Worm (Caenorhabditis elegans): ENCODE measurements around the gene hrpa-1.
A peak's percentile ranks its signal among the peaks of the same experiment; 100 is the strongest.

The hrpa-1 gene

DNA sequence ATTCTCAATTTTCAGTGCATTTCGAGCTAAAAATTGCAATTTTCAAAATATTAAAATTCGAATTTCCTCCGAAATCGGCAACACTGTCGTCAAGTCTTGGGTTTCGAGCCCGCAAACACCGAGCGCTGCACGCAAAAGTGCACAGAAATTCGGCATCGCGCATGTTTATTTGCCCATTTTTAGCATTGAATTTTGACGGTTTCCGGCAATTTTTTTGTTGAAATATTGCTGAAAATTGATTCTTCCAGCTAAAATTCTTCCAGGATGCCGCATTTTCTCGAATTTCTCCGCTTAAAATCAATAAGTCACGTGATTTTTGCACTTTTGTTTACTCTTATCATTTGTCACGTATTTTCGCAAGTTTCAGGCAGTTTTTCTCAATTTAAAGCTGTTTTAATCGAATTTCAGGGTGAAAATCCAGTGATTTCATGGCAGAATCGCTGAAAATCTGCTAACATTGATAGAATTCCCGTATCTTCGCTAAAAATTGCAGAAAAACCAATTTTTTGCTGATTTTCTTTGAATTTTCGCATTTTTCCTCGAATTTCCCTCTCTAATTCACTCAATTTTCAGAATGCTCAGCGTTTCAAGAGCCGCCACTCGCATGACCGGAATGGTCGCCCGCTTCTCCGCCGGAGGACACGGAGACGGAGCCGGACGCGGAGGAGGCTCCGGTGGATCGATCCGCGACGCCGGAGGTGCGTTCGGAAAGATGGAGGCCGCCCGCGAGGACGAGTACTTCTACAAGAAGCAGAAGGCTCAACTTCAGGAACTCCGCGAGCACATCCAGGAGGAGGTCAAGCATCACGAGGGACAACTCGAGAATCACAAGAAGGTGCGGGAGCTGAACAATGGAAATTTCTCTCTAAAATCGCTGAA is 46.9 kb upstream of the hrpa-1 start, which contains the start of gene mai-2 (continued):
- no peak for TF ChIP-seq lin-38 (GFP tag; IDR thresholded peaks at IDR 0.05)
- TF ChIP-seq pha-4 (GFP tag; IDR thresholded peaks at IDR 0.05): peak; percentile 62; the same call in 1 of the 2 replicates
- TF ChIP-seq pha-4 (tag; optimal IDR thresholded peaks at IDR 0.05): no peak
- peak; percentile 91 for TF ChIP-seq hlh-30 (tag; optimal IDR thresholded peaks at IDR 0.05; ENCODE audit: insufficient read depth)
- TF ChIP-seq egl-27 (tag; optimal IDR thresholded peaks at IDR 0.05): no peak
- TF ChIP-seq zip-2 (tag; optimal IDR thresholded peaks at IDR 0.05): no peak
- no peak for TF ChIP-seq pqm-1 (tag; optimal IDR thresholded peaks at IDR 0.05)
- TF ChIP-seq F44E2.7 (GFP tag; IDR thresholded peaks at IDR 0.05): no peak
- no peak for TF ChIP-seq tra-1 (GFP tag; IDR thresholded peaks at IDR 0.05)
- TF ChIP-seq skn-1 (tag; optimal IDR thresholded peaks at IDR 0.05): no peak
- no peak for TF ChIP-seq nhr-42 (GFP tag; IDR thresholded peaks at IDR 0.05)
- no peak for TF ChIP-seq ceh-62 (tag; optimal IDR thresholded peaks at IDR 0.05)
- TF ChIP-seq T26A8.4 (GFP tag; IDR thresholded peaks at IDR 0.05): no peak
- TF ChIP-seq mdl-1 (tag; optimal IDR thresholded peaks at IDR 0.05): peak in 1 of 2 experiments; percentile 14
- TF ChIP-seq lin-39 (tag; optimal IDR thresholded peaks at IDR 0.05): no peak
- no peak for TF ChIP-seq ceh-82 (tag; optimal IDR thresholded peaks at IDR 0.05)
- TF ChIP-seq ceh-28 (tag; optimal IDR thresholded peaks at IDR 0.05): no peak
- peak; percentile 74 for TF ChIP-seq ama-1 (optimal IDR thresholded peaks at IDR 0.05)
- peak; percentile 39 for TF ChIP-seq T20F7.1 (GFP tag; optimal IDR thresholded peaks at IDR 0.05)
- TF ChIP-seq lsy-2 (tag; optimal IDR thresholded peaks at IDR 0.05): peak in 1 of 2 experiments; percentile 77
- no peak for TF ChIP-seq F37D6.2 (tag; optimal IDR thresholded peaks at IDR 0.05)
- no peak for TF ChIP-seq ZK546.5 (tag; optimal IDR thresholded peaks at IDR 0.05)
- TF ChIP-seq hlh-11 (tag; optimal IDR thresholded peaks at IDR 0.05): peak; percentile 26
- no peak for TF ChIP-seq F49E8.2 (tag; optimal IDR thresholded peaks at IDR 0.05; ENCODE audit: borderline replicate concordance)
- no peak for TF ChIP-seq daf-12 (tag; optimal IDR thresholded peaks at IDR 0.05)
- TF ChIP-seq dmd-8 (GFP tag; IDR thresholded peaks at IDR 0.05): no peak
- TF ChIP-seq cey-2 (tag; optimal IDR thresholded peaks at IDR 0.05; ENCODE audit: borderline replicate concordance, insufficient read depth): no peak
- TF ChIP-seq saeg-2 (GFP tag; IDR thresholded peaks at IDR 0.05): no peak
- peak; percentile 6 for TF ChIP-seq rbr-2 (tag; optimal IDR thresholded peaks at IDR 0.05)
- TF ChIP-seq sdz-12 (GFP tag; optimal IDR thresholded peaks at IDR 0.05): no peak
- no peak for TF ChIP-seq daf-8 (GFP tag; IDR thresholded peaks at IDR 0.05)
- peak; percentile 76 to 97 for TF ChIP-seq hif-1 (tag; optimal IDR thresholded peaks at IDR 0.05)
- TF ChIP-seq mdt-29 (GFP tag; IDR thresholded peaks at IDR 0.05): no peak
- no peak for TF ChIP-seq zfp-2 (tag; optimal IDR thresholded peaks at IDR 0.05)
- peak; percentile 98 for TF ChIP-seq set-16 (GFP tag; IDR thresholded peaks at IDR 0.05)
- peak; percentile 30; the same call in 1 of the 2 replicates for TF ChIP-seq madf-9 (GFP tag; conservative IDR thresholded peaks at IDR 0.05)
- TF ChIP-seq nhr-77 (tag; optimal IDR thresholded peaks at IDR 0.05): peak; percentile 18
- no peak for TF ChIP-seq ZK337.2 (GFP tag; IDR thresholded peaks at IDR 0.05)

DNA sequence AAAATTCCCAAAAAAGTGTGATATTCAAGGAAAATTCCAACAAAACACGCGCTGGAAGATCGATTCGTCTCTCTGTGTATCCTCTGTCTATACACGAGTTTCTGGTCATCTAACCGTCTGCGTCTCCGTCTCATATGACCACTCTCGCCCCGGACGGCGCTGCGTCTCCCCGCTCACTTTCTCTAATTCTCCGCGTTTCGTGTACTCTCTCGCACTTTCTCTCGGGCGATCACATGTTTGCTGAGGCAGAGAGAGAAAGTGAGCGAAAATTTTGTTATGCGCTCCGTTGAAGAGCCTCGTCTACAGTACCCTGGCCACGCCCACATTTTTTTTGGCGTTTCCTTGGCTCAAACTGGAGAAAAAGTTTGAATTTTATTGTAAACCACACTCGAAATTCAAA is 45.9 kb upstream of the hrpa-1 start:
- TF ChIP-seq ceh-44 (GFP tag; IDR thresholded peaks at IDR 0.05): no peak
- TF ChIP-seq aly-2 (tag; optimal IDR thresholded peaks at IDR 0.05): no peak
- TF ChIP-seq dve-1 (tag; optimal IDR thresholded peaks at IDR 0.05; ENCODE audit: insufficient read depth): peak; percentile 89
- TF ChIP-seq lin-29 (GFP tag; IDR thresholded peaks at IDR 0.05): no peak
- 0 out of 2 replicates have a peak, but pooled peaks have one; percentile 46 for TF ChIP-seq tra-1 (GFP tag; IDR thresholded peaks at IDR 0.05)
- no peak for TF ChIP-seq ceh-82 (tag; optimal IDR thresholded peaks at IDR 0.05)
- TF ChIP-seq lin-1 (GFP tag; IDR thresholded peaks at IDR 0.05): peak; percentile 67; the same call in 1 of the 2 replicates
- no peak for TF ChIP-seq nhr-111 (GFP tag; optimal IDR thresholded peaks at IDR 0.05)
- TF ChIP-seq T26A8.4 (GFP tag; IDR thresholded peaks at IDR 0.05): peak; percentile 92
- TF ChIP-seq ceh-32 (tag; optimal IDR thresholded peaks at IDR 0.05; ENCODE audit: poor library complexity): no peak
- TF ChIP-seq Y105C5A.15 (GFP tag; IDR thresholded peaks at IDR 0.05): no peak
- peak; percentile 88 for TF ChIP-seq dmd-6 (GFP tag; IDR thresholded peaks at IDR 0.05)
- TF ChIP-seq ZK546.5 (tag; optimal IDR thresholded peaks at IDR 0.05): no peak
- peak; percentile 80 for TF ChIP-seq jun-1 (tag; optimal IDR thresholded peaks at IDR 0.05)
- TF ChIP-seq mep-1 (tag; optimal IDR thresholded peaks at IDR 0.05): peak; percentile 91
- TF ChIP-seq lin-13 (GFP tag; optimal IDR thresholded peaks at IDR 0.05): peak; percentile 39
- TF ChIP-seq mxl-3 (GFP tag; optimal IDR thresholded peaks at IDR 0.05): peak; percentile 93

Measured in whole organism, L4 larva.